Worm (Caenorhabditis elegans) whole organism, L1 larva: Measurements from ENCODE around the gene letm-1.

ENCODE experiments used
- C04F5.9 ChIP-seq: sonication (generic microtip); optimal IDR thresholded peaks from 2 replicates; lab custom pipeline; 2016; ENCODE audit warnings: missing genetic modification characterization, missing compliant biosample characterization
- C16A3.4 ChIP-seq: fragments of 150-350 bp; optimal IDR thresholded peaks from 2 replicates; lab custom pipeline; 2014; ENCODE audit warnings: missing biosample characterization, missing genetic modification characterization
- F16B12.6 ChIP-seq: fragments of 150-350 bp; optimal IDR thresholded peaks from 2 replicates; lab custom pipeline; 2014; ENCODE audit warnings: missing biosample characterization, missing genetic modification characterization
- aha-1 ChIP-seq: fragments of 150-350 bp; optimal IDR thresholded peaks from 2 replicates; lab custom pipeline; 2014; ENCODE audit warnings: missing biosample characterization, missing genetic modification characterization
- alr-1 ChIP-seq: fragments of 200-800 bp; sonication (Bioruptor generic); optimal IDR thresholded peaks from 2 replicates; lab custom pipeline; 2018; ENCODE audit warnings: borderline replicate concordance, mild to moderate bottlenecking, missing genetic modification characterization, missing compliant biosample characterization
- aly-2 ChIP-seq: fragments of 150-350 bp; optimal IDR thresholded peaks from 2 replicates; lab custom pipeline; 2014; ENCODE audit warnings: missing biosample characterization, missing genetic modification characterization
- ceh-63 ChIP-seq: fragments of 200-800 bp; sonication (Bioruptor generic); optimal IDR thresholded peaks from 2 replicates; lab custom pipeline; 2018; ENCODE audit warnings: mild to moderate bottlenecking, missing genetic modification characterization, missing compliant biosample characterization
- ceh-8 ChIP-seq: fragments of 200-800 bp; sonication (Bioruptor generic); optimal IDR thresholded peaks from 2 replicates; lab custom pipeline; 2018; ENCODE audit warnings: mild to moderate bottlenecking, missing genetic modification characterization, moderate library complexity, missing compliant biosample characterization
- ceh-82 ChIP-seq, 3 experiments: fragments of 150-350 bp in 1 of 3; sonication (generic microtip) in 2 of 3; optimal IDR thresholded peaks; 2 replicates each; lab custom pipeline; 2014 to 2017; ENCODE audit warnings: missing biosample characterization in 3 of 3, missing genetic modification characterization in 3 of 3
- dpl-1 ChIP-seq, 3 experiments: fragments of 150-350 bp in 2 of 3; sonication (generic microtip) in 1 of 3; optimal IDR thresholded peaks; 2 replicates each; lab custom pipeline; 2014 to 2017; ENCODE audit warnings: missing biosample characterization in 3 of 3, missing genetic modification characterization in 3 of 3, missing genetic modification reagents in 3 of 3
- dsc-1 ChIP-seq: sonication (generic microtip); optimal IDR thresholded peaks from 2 replicates; lab custom pipeline; 2016; ENCODE audit warnings: mild to moderate bottlenecking, missing genetic modification characterization, missing compliant biosample characterization
- efl-1 ChIP-seq, 4 experiments: fragments of 150-350 bp; optimal IDR thresholded peaks in 3 of 4; peaks in 1 of 4; 1 replicate in 1 of 4; 2 replicates in 3 of 4; lab custom pipeline; 2014; ENCODE audit warnings: missing biosample characterization in 2 of 4, missing genetic modification characterization in 2 of 4, missing genetic modification reagents in 2 of 4
- efl-3 ChIP-seq: fragments of 200-800 bp; sonication (Bioruptor generic); optimal IDR thresholded peaks from 2 replicates; lab custom pipeline; 2018; ENCODE audit warnings: mild to moderate bottlenecking, missing genetic modification characterization, missing compliant biosample characterization
- elt-2 ChIP-seq: sonication (generic microtip); optimal IDR thresholded peaks from 2 replicates; lab custom pipeline; 2016; ENCODE audit warnings: missing genetic modification characterization, mild to moderate bottlenecking, inconsistent platforms, missing compliant biosample characterization, missing genetic modification reagents
- elt-3 ChIP-seq, 6 experiments: fragments of 150-350 bp in 1 of 6; sonication (generic microtip); optimal IDR thresholded peaks; 2 replicates each; lab custom pipeline; 2017 to 2018; ENCODE audit warnings: missing biosample characterization in 6 of 6, missing genetic modification characterization in 6 of 6, inconsistent platforms in 1 of 6
- ets-5 ChIP-seq: fragments of 200-800 bp; sonication (Bioruptor generic); IDR thresholded peaks from 2 replicates; pipeline ENCODE4 v1.3.6; 2022; ENCODE audit warnings: missing genetic modification characterization, missing compliant biosample characterization
- fkh-10 ChIP-seq: sonication (generic microtip); optimal IDR thresholded peaks from 2 replicates; lab custom pipeline; 2017; ENCODE audit warnings: missing biosample characterization, missing genetic modification reagents, missing genetic modification characterization
- grh-1 ChIP-seq: fragments of 200-800 bp; sonication (Bioruptor generic); IDR thresholded peaks from 2 replicates; pipeline ENCODE4 v1.3.6; 2022; ENCODE audit warnings: missing genetic modification reagents, missing genetic modification characterization, missing compliant biosample characterization
- isw-1 ChIP-seq: fragments of 200-800 bp; sonication (Bioruptor generic); IDR thresholded peaks from 2 replicates; pipeline ENCODE4 v1.3.6; 2022; ENCODE audit warnings: missing genetic modification characterization, missing compliant biosample characterization
- jun-1 ChIP-seq: fragments of 150-350 bp; optimal IDR thresholded peaks from 2 replicates; lab custom pipeline; 2014; ENCODE audit warnings: missing biosample characterization, missing genetic modification reagents, missing genetic modification characterization
- lin-14 ChIP-seq: fragments of 200-800 bp; sonication (Bioruptor generic); optimal IDR thresholded peaks from 2 replicates; lab custom pipeline; 2018; ENCODE audit warnings: mild to moderate bottlenecking, missing genetic modification characterization, moderate library complexity, missing compliant biosample characterization
- lir-3 ChIP-seq: sonication (generic microtip); optimal IDR thresholded peaks from 2 replicates; lab custom pipeline; 2016; ENCODE audit warnings: mild to moderate bottlenecking, missing genetic modification characterization, moderate library complexity, missing compliant biosample characterization; ENCODE audit not compliant: poor library complexity
- lsy-2 ChIP-seq, 2 experiments: fragments of 150-350 bp; optimal IDR thresholded peaks; 2 replicates each; lab custom pipeline; 2014; ENCODE audit warnings: missing biosample characterization in 2 of 2, missing genetic modification characterization in 2 of 2
- mdl-1 ChIP-seq, 2 experiments: fragments of 150-350 bp; optimal IDR thresholded peaks; 2 replicates each; lab custom pipeline; 2014 to 2017; ENCODE audit warnings: missing biosample characterization in 2 of 2, missing genetic modification characterization in 2 of 2, inconsistent platforms in 1 of 2
- mef-2 ChIP-seq: fragments of 150-350 bp; optimal IDR thresholded peaks from 2 replicates; lab custom pipeline; 2014; ENCODE audit warnings: missing biosample characterization, missing genetic modification characterization
- nhr-12 ChIP-seq: sonication (generic microtip); optimal IDR thresholded peaks from 2 replicates; lab custom pipeline; 2017; ENCODE audit warnings: missing biosample characterization, missing genetic modification characterization
- nhr-19 ChIP-seq: fragments of 200-800 bp; sonication (Bioruptor generic); conservative IDR thresholded peaks from 2 replicates; pipeline ENCODE4 v1.3.6; 2022; ENCODE audit warnings: missing genetic modification characterization, missing compliant biosample characterization
- nhr-20 ChIP-seq: sonication (generic microtip); optimal IDR thresholded peaks from 2 replicates; lab custom pipeline; 2016; ENCODE audit warnings: mild to moderate bottlenecking, missing genetic modification characterization, missing compliant biosample characterization
- nhr-28 ChIP-seq: fragments of 150-350 bp; optimal IDR thresholded peaks from 2 replicates; lab custom pipeline; 2014; ENCODE audit warnings: missing biosample characterization, missing genetic modification characterization
- nhr-47 ChIP-seq: sonication (generic microtip); optimal IDR thresholded peaks from 2 replicates; lab custom pipeline; 2016; ENCODE audit warnings: mild to moderate bottlenecking, missing genetic modification characterization, moderate library complexity, missing compliant biosample characterization
- nhr-76 ChIP-seq: sonication (generic microtip); optimal IDR thresholded peaks from 2 replicates; lab custom pipeline; 2017; ENCODE audit warnings: missing biosample characterization, missing genetic modification characterization
- nhr-85 ChIP-seq: sonication (generic microtip); peaks from one replicate; lab custom pipeline; 2016; ENCODE audit warnings: missing genetic modification characterization, inconsistent platforms, missing compliant biosample characterization
- nhr-90 ChIP-seq: sonication (generic microtip); optimal IDR thresholded peaks from 2 replicates; lab custom pipeline; 2016; ENCODE audit warnings: mild to moderate bottlenecking, missing genetic modification characterization, missing compliant biosample characterization; ENCODE audit not compliant: poor library complexity
- pag-3 ChIP-seq: sonication (generic microtip); optimal IDR thresholded peaks from 2 replicates; lab custom pipeline; 2017; ENCODE audit warnings: missing genetic modification characterization, mild to moderate bottlenecking, missing compliant biosample characterization, antibody characterized with exemption, borderline replicate concordance; ENCODE audit not compliant: insufficient read depth
- pax-3 ChIP-seq: fragments of 200-800 bp; sonication (Bioruptor generic); optimal IDR thresholded peaks from 2 replicates; lab custom pipeline; 2018; ENCODE audit warnings: mild to moderate bottlenecking, missing genetic modification characterization, moderate library complexity, missing compliant biosample characterization
- rnt-1 ChIP-seq: sonication (generic microtip); optimal IDR thresholded peaks from 2 replicates; lab custom pipeline; 2016; ENCODE audit warnings: mild to moderate bottlenecking, missing genetic modification characterization, moderate library complexity, missing compliant biosample characterization
- snu-23 ChIP-seq: sonication (generic microtip); optimal IDR thresholded peaks from 2 replicates; lab custom pipeline; 2016; ENCODE audit warnings: missing genetic modification characterization, missing compliant biosample characterization
- sptf-1 ChIP-seq: fragments of 150-350 bp; optimal IDR thresholded peaks from 2 replicates; lab custom pipeline; 2014; ENCODE audit warnings: missing biosample characterization, missing genetic modification characterization
- tbx-2 ChIP-seq: sonication (generic microtip); optimal IDR thresholded peaks from 2 replicates; lab custom pipeline; 2016; ENCODE audit warnings: missing genetic modification characterization, missing compliant biosample characterization
- unc-130 ChIP-seq: fragments of 150-350 bp; optimal IDR thresholded peaks from 2 replicates; lab custom pipeline; 2017; ENCODE audit warnings: missing biosample characterization, missing genetic modification characterization, inconsistent platforms
- unc-30 ChIP-seq: sonication (generic microtip); optimal IDR thresholded peaks from 2 replicates; lab custom pipeline; 2017; ENCODE audit warnings: missing biosample characterization, missing genetic modification characterization
- unc-86 ChIP-seq: sonication (generic microtip); optimal IDR thresholded peaks from 2 replicates; lab custom pipeline; 2016; ENCODE audit warnings: missing genetic modification characterization, missing compliant biosample characterization
- unc-98 ChIP-seq: fragments of 200-800 bp; sonication (Bioruptor generic); IDR thresholded peaks from 2 replicates; pipeline ENCODE4 v1.3.6; 2022; ENCODE audit warnings: missing genetic modification characterization, missing compliant biosample characterization
- vab-15 ChIP-seq: sonication (generic microtip); optimal IDR thresholded peaks from 2 replicates; lab custom pipeline; 2017; ENCODE audit warnings: missing genotype, mild to moderate bottlenecking, missing genetic modification characterization, missing compliant biosample characterization
- ztf-4 ChIP-seq: fragments of 150-350 bp; optimal IDR thresholded peaks from 2 replicates; lab custom pipeline; 2014; ENCODE audit warnings: missing biosample characterization, missing genetic modification characterization

letm-1 gene

ce11 chrV:13689592-13689991, 28.5 kb downstream of the letm-1 start, which contains the start of gene T01D3.1:
Gene T01D3.1, plus strand, starts transcription at chrV:13689892.
- no peak for TF ChIP-seq unc-30
- no peak for TF ChIP-seq dpl-1 (GFP tag; optimal IDR thresholded peaks at IDR 0.05; lab: Kevin White, UChicago)
- no peak for TF ChIP-seq nhr-47 (tag; lab: Kevin White, UChicago)
- TF ChIP-seq nhr-28 (tag; lab: Kevin White, UChicago): no peak
- no peak for TF ChIP-seq rnt-1 (tag; lab: Kevin White, UChicago)
- no peak for TF ChIP-seq F16B12.6
- no peak for TF ChIP-seq unc-98
- TF ChIP-seq ceh-82 (tag; optimal IDR thresholded peaks at IDR 0.05; lab: Kevin White, UChicago): no peak
- TF ChIP-seq lir-3 (tag; lab: Kevin White, UChicago): no peak
- TF ChIP-seq lsy-2 (tag; optimal IDR thresholded peaks at IDR 0.05; lab: Kevin White, UChicago): no peak
- TF ChIP-seq ets-5 (GFP tag; lab: Robert Waterston, UW): no peak
- TF ChIP-seq efl-3 (GFP tag; lab: Kevin White, UChicago): no peak
- no peak for TF ChIP-seq aly-2
- no peak for TF ChIP-seq ceh-63 (GFP tag; lab: Kevin White, UChicago)

DNA sequence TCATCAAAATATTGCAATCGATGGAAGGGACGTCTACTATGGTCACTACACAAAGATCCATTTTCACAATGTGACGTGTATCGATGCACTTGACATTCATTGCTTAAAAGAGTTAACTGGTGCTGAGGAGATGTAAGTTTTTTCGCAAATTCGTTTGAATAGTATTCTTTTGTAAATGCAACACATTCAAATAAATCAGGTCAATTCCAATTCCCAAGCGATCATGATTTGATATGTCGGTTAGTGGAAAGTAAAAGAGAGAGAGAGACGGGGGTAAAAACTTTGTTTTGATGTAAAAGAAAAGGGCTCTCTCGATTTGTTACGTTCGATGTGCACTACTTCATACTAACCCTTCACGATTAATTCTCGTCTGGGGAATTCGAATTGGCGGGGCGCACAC, 29.2 kb downstream of the letm-1 start:
- TF ChIP-seq lin-14 (GFP tag; lab: Kevin White, UChicago): peak; percentile 8
- TF ChIP-seq unc-86: no peak

DNA sequence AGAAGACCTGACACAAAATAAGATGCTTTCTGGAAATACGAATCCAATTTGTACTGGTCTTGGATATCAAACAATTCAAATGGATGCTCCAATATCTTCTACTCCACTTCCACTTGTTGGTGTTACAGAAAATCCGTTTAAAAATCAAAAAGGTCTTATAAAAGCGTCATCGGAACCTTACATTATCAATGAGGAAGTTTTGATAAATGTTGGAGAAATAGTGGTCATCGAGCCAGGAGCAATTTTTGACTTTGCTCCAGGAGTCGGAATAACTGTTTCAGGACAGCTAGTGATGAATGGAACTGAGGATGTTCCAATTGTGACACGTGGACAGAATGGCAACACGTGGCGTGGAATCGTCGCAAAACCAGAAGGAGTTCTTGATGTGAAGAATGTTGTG, 33.0 kb downstream of the letm-1 start:
- TF ChIP-seq tbx-2 (tag; lab: Kevin White, UChicago) (no peak), efl-1 (optimal IDR thresholded peaks at IDR 0.05; lab: Kevin White, UChicago) (no peak), efl-1 (GFP tag; optimal IDR thresholded peaks at IDR 0.05 in 1 of 2; lab: Kevin White, UChicago) (peak in 1 of 2 experiments; percentile 91)

DNA sequence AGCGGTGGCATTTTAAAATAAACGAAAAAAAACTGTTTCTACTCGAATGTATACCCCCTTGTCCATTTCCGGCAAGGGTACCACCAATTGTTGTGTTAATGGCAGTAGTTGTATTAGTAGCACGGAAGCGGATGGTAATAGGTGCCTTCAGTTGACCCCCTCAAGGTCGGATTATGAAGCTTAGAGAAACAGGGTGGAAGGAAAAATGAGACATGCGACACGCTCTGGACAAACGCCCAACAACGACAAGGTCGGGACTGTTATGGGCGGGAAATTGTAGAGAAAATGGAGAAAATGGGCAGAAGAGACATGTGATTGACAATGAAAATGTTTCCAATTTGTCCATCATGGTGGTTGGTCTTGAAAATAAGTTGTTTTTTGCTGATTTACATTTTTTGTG, 42.9 kb downstream of the letm-1 start, which contains the start of gene T01D3.3:
Gene T01D3.3, plus strand, starts transcription at position 312 of the 400 bp plus-strand sequence.
- TF ChIP-seq F16B12.6 (no peak), vab-15 (tag; lab: Kevin White, UChicago) (no peak), ets-5 (GFP tag; lab: Robert Waterston, UW) (no peak), C16A3.4 (tag; lab: Kevin White, UChicago) (peak; percentile 36), aha-1 (tag; lab: Kevin White, UChicago) (no peak), unc-86 (no peak), nhr-12 (tag; lab: Kevin White, UChicago) (no peak), nhr-90 (tag; lab: Kevin White, UChicago) (no peak), efl-1 (optimal IDR thresholded peaks at IDR 0.05; lab: Kevin White, UChicago) (no peak), efl-1 (GFP tag; optimal IDR thresholded peaks at IDR 0.05 in 1 of 2; lab: Kevin White, UChicago) (no peak), lin-14 (GFP tag; lab: Kevin White, UChicago) (peak; percentile 50), dpl-1 (GFP tag; optimal IDR thresholded peaks at IDR 0.05; lab: Kevin White, UChicago) (peak in 2 of 3 experiments; percentile 14 to 32), alr-1 (tag; lab: Kevin White, UChicago) (no peak), elt-2 (no peak), ceh-8 (no peak), pag-3 (tag; lab: Kevin White, UChicago) (no peak), rnt-1 (tag; lab: Kevin White, UChicago) (no peak), pax-3 (tag; lab: Kevin White, UChicago) (no peak), fkh-10 (GFP tag; lab: Kevin White, UChicago) (no peak), nhr-20 (no peak), dsc-1 (tag; lab: Kevin White, UChicago) (no peak), nhr-19 (GFP tag; lab: Robert Waterston, UW) (no peak), ztf-4 (tag; lab: Kevin White, UChicago) (no peak), isw-1 (GFP tag; lab: Robert Waterston, UW) (no peak), nhr-76 (tag; lab: Kevin White, UChicago) (no peak), mdl-1 (tag; optimal IDR thresholded peaks at IDR 0.05; lab: Kevin White, UChicago) (peak in 1 of 2 experiments; percentile 51), grh-1 (GFP tag; lab: Robert Waterston, UW) (no peak), nhr-47 (tag; lab: Kevin White, UChicago) (no peak), sptf-1 (tag; lab: Kevin White, UChicago) (no peak), C04F5.9 (tag; lab: Kevin White, UChicago) (no peak), jun-1 (tag; lab: Kevin White, UChicago) (no peak), snu-23 (GFP tag; lab: Kevin White, UChicago) (no peak), nhr-28 (tag; lab: Kevin White, UChicago) (no peak), nhr-85 (tag; lab: Kevin White, UChicago) (peak; percentile 59), elt-3 (tag; optimal IDR thresholded peaks at IDR 0.05; lab: Kevin White, UChicago) (peak in 3 of 6 experiments; percentile 3 to 61 (median 22)), unc-130 (tag; lab: Kevin White, UChicago) (peak; percentile 23), mef-2 (tag; lab: Kevin White, UChicago) (no peak)
